Worm (Caenorhabditis elegans) whole organism, young adult: ENCODE results near the gene F47C12.6.

Experiments
- F49E8.2 ChIP-seq: sonication (generic microtip); optimal IDR thresholded peaks from 3 replicates; lab custom pipeline; 2017; ENCODE audit warnings: missing genetic modification characterization, mild to moderate bottlenecking, missing compliant biosample characterization, antibody characterized with exemption, moderate library complexity; ENCODE audit not compliant: insufficient read depth
- ceh-40 ChIP-seq: fragments of 200-800 bp; sonication (Bioruptor generic); IDR thresholded peaks from 2 replicates; pipeline ENCODE4 v1.3.6; 2022; ENCODE audit warnings: missing genetic modification characterization, missing compliant biosample characterization
- ets-4 ChIP-seq: fragments of 200-800 bp; sonication (Bioruptor generic); optimal IDR thresholded peaks from 2 replicates; lab custom pipeline; 2018; ENCODE audit warnings: mild to moderate bottlenecking, missing genetic modification characterization, missing compliant biosample characterization
- him-1 ChIP-seq: sonication (generic microtip); optimal IDR thresholded peaks from 2 replicates; lab custom pipeline; 2016; ENCODE audit warnings: missing genotype, missing genetic modification reagents, missing genetic modification characterization, missing compliant biosample characterization
- repo-1 ChIP-seq: sonication (generic microtip); optimal IDR thresholded peaks from 2 replicates; lab custom pipeline; 2017; ENCODE audit warnings: mild to moderate bottlenecking, missing genetic modification characterization, missing compliant biosample characterization
- unc-62 ChIP-seq: fragments of 150-350 bp; optimal IDR thresholded peaks from 2 replicates; lab custom pipeline; 2014; ENCODE audit warnings: missing biosample characterization, missing genetic modification reagents, missing genetic modification characterization

DNA sequence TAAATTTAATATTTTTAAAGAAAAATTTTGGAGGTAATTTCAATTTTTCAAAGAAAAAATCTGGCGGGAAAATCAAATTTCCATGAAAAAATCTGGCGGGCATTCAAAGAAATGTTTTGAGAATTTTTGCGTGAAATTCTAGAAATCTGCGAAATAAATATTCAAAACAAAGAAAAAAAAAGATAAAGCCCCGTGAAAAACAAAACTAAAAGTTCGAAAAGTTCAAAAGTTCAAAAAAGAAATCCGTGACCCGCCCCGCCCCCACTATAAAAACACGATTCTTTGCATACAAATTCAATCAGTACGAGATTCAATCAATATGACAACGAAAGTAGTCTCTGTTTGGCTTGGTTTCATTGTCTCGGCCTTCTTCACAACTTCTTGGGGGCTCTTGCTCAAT is 20.1 kb downstream of the F47C12.6 start, which contains the start of gene clec-79:
- no peak for TF ChIP-seq unc-62 (GFP tag; lab: Kevin White, UChicago)
- no peak for TF ChIP-seq ets-4
- no peak for TF ChIP-seq F49E8.2 (tag; lab: Kevin White, UChicago)
- no peak for TF ChIP-seq ceh-40 (GFP tag; lab: Robert Waterston, UW)
- TF ChIP-seq repo-1 (tag; lab: Kevin White, UChicago) = no peak
- TF ChIP-seq him-1 (tag; lab: Kevin White, UChicago) = no peak
